Worm (Caenorhabditis elegans) whole organism, mixed stage, embryonic: ENCODE results near the gene set-24.
"Not testable (repeated sequence)": the region's sequence is repeated elsewhere in the genome, so short reads cannot be mapped to it uniquely, and the experiment has no call there.

Source experiments
- blmp-1 ChIP-seq: fragments of 150-350 bp; optimal IDR thresholded peaks from 2 replicates; lab custom pipeline; 2014; ENCODE audit warnings: missing biosample characterization, missing genetic modification characterization
- ceh-43 ChIP-seq: fragments of 200-800 bp; sonication (Bioruptor generic); optimal IDR thresholded peaks from 2 replicates; lab custom pipeline; 2018; ENCODE audit warnings: mild to moderate bottlenecking, missing genetic modification characterization, moderate library complexity, missing compliant biosample characterization
- cnd-1 ChIP-seq: fragments of 200-800 bp; sonication (Bioruptor generic); optimal IDR thresholded peaks from 2 replicates; lab custom pipeline; 2018; ENCODE audit warnings: mild to moderate bottlenecking, missing genetic modification characterization, missing compliant biosample characterization
- elt-1 ChIP-seq: sonication (generic microtip); optimal IDR thresholded peaks from 2 replicates; lab custom pipeline; 2017; ENCODE audit warnings: missing genetic modification characterization, mild to moderate bottlenecking, missing compliant biosample characterization, antibody characterized with exemption, moderate library complexity, borderline replicate concordance; ENCODE audit not compliant: insufficient read depth
- elt-3 ChIP-seq: fragments of 150-350 bp; optimal IDR thresholded peaks from 2 replicates; lab custom pipeline; 2014; ENCODE audit warnings: missing biosample characterization, missing genetic modification characterization
- ham-2 ChIP-seq: fragments of 200-800 bp; sonication (Bioruptor generic); optimal IDR thresholded peaks from 2 replicates; lab custom pipeline; 2018; ENCODE audit warnings: mild to moderate bottlenecking, missing genetic modification characterization, missing compliant biosample characterization
- lin-13 ChIP-seq: fragments of 150-350 bp; optimal IDR thresholded peaks from 2 replicates; lab custom pipeline; 2014; ENCODE audit warnings: missing biosample characterization, missing genetic modification characterization
- lsy-2 ChIP-seq: fragments of 150-350 bp; optimal IDR thresholded peaks from 2 replicates; lab custom pipeline; 2014; ENCODE audit warnings: missing biosample characterization, missing genetic modification characterization
- nhr-12 ChIP-seq: fragments of 150-350 bp; optimal IDR thresholded peaks from 2 replicates; lab custom pipeline; 2014; ENCODE audit warnings: missing biosample characterization, missing genetic modification characterization
- nhr-237 ChIP-seq: fragments of 150-350 bp; optimal IDR thresholded peaks from 2 replicates; lab custom pipeline; 2014; ENCODE audit warnings: missing biosample characterization, missing genetic modification characterization
- nhr-76 ChIP-seq: sonication (generic microtip); optimal IDR thresholded peaks from 2 replicates; lab custom pipeline; 2017; ENCODE audit warnings: missing biosample characterization, missing genetic modification characterization
- tbx-8 ChIP-seq: fragments of 200-800 bp; sonication (Bioruptor generic); optimal IDR thresholded peaks from 2 replicates; lab custom pipeline; 2018; ENCODE audit warnings: mild to moderate bottlenecking, missing genetic modification characterization, moderate library complexity, missing compliant biosample characterization
- unc-120 ChIP-seq: sonication (generic microtip); optimal IDR thresholded peaks from 2 replicates; lab custom pipeline; 2017; ENCODE audit warnings: missing genetic modification characterization, missing compliant biosample characterization; ENCODE audit not compliant: poor library complexity, severe bottlenecking
- unc-39 ChIP-seq: fragments of 150-350 bp; optimal IDR thresholded peaks from 2 replicates; lab custom pipeline; 2014; ENCODE audit warnings: missing biosample characterization, missing genetic modification characterization

DNA sequence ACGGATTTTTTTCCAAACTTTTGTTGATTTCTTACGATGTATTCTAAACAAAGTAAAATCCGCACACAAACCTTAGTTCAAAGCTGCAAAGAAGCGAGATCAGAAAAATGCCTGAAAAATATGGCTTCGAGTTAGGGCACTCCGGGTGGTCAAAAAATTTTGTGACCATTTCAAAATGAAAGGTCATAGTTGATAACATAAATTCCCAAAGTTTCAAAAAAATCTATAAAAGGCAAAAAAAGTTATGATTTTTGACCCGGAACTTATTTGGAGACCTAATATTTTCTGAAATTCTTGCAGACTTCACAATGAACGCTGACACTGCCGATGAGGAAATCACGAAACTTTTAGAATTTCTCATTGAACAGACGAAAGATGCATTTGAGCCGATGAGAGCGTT is 33.8 kb upstream of the set-24 start, which contains the start of gene Y57A10A.8:
- TF ChIP-seq lsy-2 (tag; lab: Kevin White, UChicago); lin-13; elt-1 (tag; lab: Kevin White, UChicago); nhr-237; nhr-76; ham-2 (GFP tag; lab: Kevin White, UChicago); unc-39 (tag; lab: Kevin White, UChicago); blmp-1 (tag; lab: Kevin White, UChicago); nhr-12 (tag; lab: Kevin White, UChicago); elt-3 (tag; lab: Kevin White, UChicago); unc-120; tbx-8 (GFP tag; lab: Kevin White, UChicago); cnd-1 (tag; lab: Kevin White, UChicago); ceh-43 (GFP tag; lab: Kevin White, UChicago): not testable (repeated sequence)
